Fruit fly (Drosophila melanogaster) whole organism, wandering third instar larva: ENCODE measurements around the gene CG7320.

Experiments used
- CG32264 ChIP-seq: fragments of 200-800 bp; sonication (Bioruptor generic); optimal IDR thresholded peaks from 2 replicates; lab custom pipeline; 2016; ENCODE audit warnings: missing biosample characterization, missing genetic modification characterization
- Dfd ChIP-seq: fragments of >200 bp; optimal IDR thresholded peaks from 2 replicates; lab custom pipeline; 2017; ENCODE audit warnings: missing biosample characterization, missing genetic modification characterization
- Hr83 ChIP-seq: fragments of 200-300 bp; sonication (Bioruptor generic); optimal IDR thresholded peaks from 2 replicates; lab custom pipeline; 2016; ENCODE audit warnings: missing biosample characterization, mild to moderate bottlenecking, missing genetic modification characterization, moderate library complexity; ENCODE audit not compliant: poor library complexity, severe bottlenecking
- Myc ChIP-seq: fragments of >200 bp; optimal IDR thresholded peaks from 2 replicates; lab custom pipeline; 2017
- dl ChIP-seq, 2 experiments: fragments of 175-275, 200-275 bp in 1 of 2; fragments of 200-275 bp in 1 of 2; sonication (Bioruptor generic); optimal IDR thresholded peaks; lab custom pipeline; 2018; ENCODE audit warnings: mild to moderate bottlenecking in 2 of 2, missing biosample characterization in 2 of 2, missing genetic modification characterization in 2 of 2, moderate library complexity in 2 of 2; ENCODE audit not compliant: partially characterized antibody in 2 of 2, insufficient read depth in 1 of 2
- h ChIP-seq: fragments of 200-800 bp; sonication (Bioruptor generic); optimal IDR thresholded peaks from 3 replicates; lab custom pipeline; 2016; ENCODE audit warnings: missing biosample characterization, mild to moderate bottlenecking, missing genetic modification characterization

DNA sequence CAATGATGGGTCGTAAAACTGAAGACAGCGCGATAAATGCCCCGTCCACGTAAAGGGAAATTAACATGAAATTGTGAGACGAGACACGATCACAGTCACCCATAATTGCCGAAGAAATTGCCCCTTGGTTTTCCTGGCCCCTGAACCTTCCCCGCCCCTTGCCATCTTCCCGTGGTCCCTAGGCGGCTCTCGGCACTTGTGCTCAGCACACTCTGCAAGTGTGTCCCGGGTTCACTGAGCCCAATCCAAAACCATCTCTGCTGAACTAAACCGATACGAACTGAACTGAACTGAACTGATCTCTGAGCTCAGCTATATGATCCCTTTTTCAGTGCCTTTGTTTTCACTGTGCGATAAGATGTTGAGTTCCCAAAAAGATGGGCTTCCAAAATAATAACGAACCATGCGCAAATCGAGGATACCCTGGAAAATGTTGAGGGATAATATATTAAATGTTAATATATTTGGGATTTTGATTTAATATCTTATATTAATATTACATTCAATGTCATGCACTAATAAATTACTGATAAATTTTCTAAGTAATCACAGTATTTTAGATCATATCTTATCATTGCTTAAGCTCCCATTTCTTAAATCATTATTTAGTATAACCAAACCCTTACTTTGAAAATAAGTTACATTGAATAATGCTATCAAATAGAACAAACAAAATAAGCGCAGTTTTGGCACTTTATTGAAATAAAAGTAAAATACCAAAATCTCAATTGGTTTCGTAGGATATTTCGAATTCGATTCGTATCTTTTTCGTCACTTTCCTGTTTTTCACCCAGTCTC is 23.5 kb downstream of the CG7320 start:
- TF ChIP-seq dl (GFP tag; optimal IDR thresholded peaks at IDR 0.05; lab: Kevin White, UChicago; ENCODE audit: insufficient read depth in 1 of 2, partially characterized antibody in 2 of 2): no peak
- no peak for TF ChIP-seq CG32264
- no peak for TF ChIP-seq Dfd (GFP tag; lab: Kevin White, UChicago)
- no peak for TF ChIP-seq Myc (lab: Kevin White, UChicago)
- no peak for TF ChIP-seq h
- TF ChIP-seq Hr83 (GFP tag; lab: Kevin White, UChicago): no peak
